Worm (Caenorhabditis elegans): Measurements from ENCODE around the gene H18N23.2.

- TF ChIP-seq med-1 (GFP tag; optimal IDR thresholded peaks at IDR 0.05; ENCODE audit: insufficient read depth), result no peak
- TF ChIP-seq ztf-29 (GFP tag; IDR thresholded peaks at IDR 0.05), result no peak
- TF ChIP-seq klf-2 (GFP tag; conservative IDR thresholded peaks at IDR 0.05), result no peak
- no peak for TF ChIP-seq flt-1 (GFP tag; IDR thresholded peaks at IDR 0.05)
- no peak for TF ChIP-seq T22C8.4 (GFP tag; IDR thresholded peaks at IDR 0.05)
- no peak for TF ChIP-seq cog-1 (tag; optimal IDR thresholded peaks at IDR 0.05)
- TF ChIP-seq tab-1 (GFP tag; IDR thresholded peaks at IDR 0.05), result no peak
- no peak for TF ChIP-seq ref-1 (GFP tag; conservative IDR thresholded peaks at IDR 0.05)
Measured at ce11 chrX:17638970-17639369, 1.7 kb downstream of the H18N23.2 start.
